Worm (Caenorhabditis elegans) whole organism, L1 larva: Measurements from ENCODE around the gene srg-60.
A peak's percentile ranks its signal among the peaks of the same experiment; 100 is the strongest.

ENCODE experiments used
- C16A3.4 ChIP-seq: fragments of 150-350 bp; optimal IDR thresholded peaks from 2 replicates; lab custom pipeline; 2014; ENCODE audit warnings: missing biosample characterization, missing genetic modification characterization
- aly-2 ChIP-seq: fragments of 150-350 bp; optimal IDR thresholded peaks from 2 replicates; lab custom pipeline; 2014; ENCODE audit warnings: missing biosample characterization, missing genetic modification characterization
- ceh-8 ChIP-seq: fragments of 200-800 bp; sonication (Bioruptor generic); optimal IDR thresholded peaks from 2 replicates; lab custom pipeline; 2018; ENCODE audit warnings: mild to moderate bottlenecking, missing genetic modification characterization, moderate library complexity, missing compliant biosample characterization
- ceh-82 ChIP-seq, 3 experiments: fragments of 150-350 bp in 1 of 3; sonication (generic microtip) in 2 of 3; optimal IDR thresholded peaks; 2 replicates each; lab custom pipeline; 2014 to 2017; ENCODE audit warnings: missing biosample characterization in 3 of 3, missing genetic modification characterization in 3 of 3
- ceh-88 ChIP-seq: fragments of 200-800 bp; sonication (Bioruptor generic); IDR thresholded peaks from 2 replicates; pipeline ENCODE4 v1.3.6; 2022; ENCODE audit warnings: missing genetic modification characterization, missing compliant biosample characterization
- ceh-90 ChIP-seq: sonication (generic microtip); optimal IDR thresholded peaks from 2 replicates; lab custom pipeline; 2016; ENCODE audit warnings: missing genetic modification characterization, missing compliant biosample characterization
- ces-1 ChIP-seq: fragments of 150-350 bp; optimal IDR thresholded peaks from 2 replicates; lab custom pipeline; 2014; ENCODE audit warnings: missing biosample characterization, missing genetic modification reagents, missing genetic modification characterization
- dpl-1 ChIP-seq, 3 experiments: fragments of 150-350 bp in 2 of 3; sonication (generic microtip) in 1 of 3; optimal IDR thresholded peaks; 2 replicates each; lab custom pipeline; 2014 to 2017; ENCODE audit warnings: missing biosample characterization in 3 of 3, missing genetic modification characterization in 3 of 3, missing genetic modification reagents in 3 of 3
- dsc-1 ChIP-seq: sonication (generic microtip); optimal IDR thresholded peaks from 2 replicates; lab custom pipeline; 2016; ENCODE audit warnings: mild to moderate bottlenecking, missing genetic modification characterization, missing compliant biosample characterization
- efl-1 ChIP-seq, 4 experiments: fragments of 150-350 bp; optimal IDR thresholded peaks in 3 of 4; peaks in 1 of 4; 1 replicate in 1 of 4; 2 replicates in 3 of 4; lab custom pipeline; 2014; ENCODE audit warnings: missing biosample characterization in 2 of 4, missing genetic modification characterization in 2 of 4, missing genetic modification reagents in 2 of 4
- egl-13 ChIP-seq: sonication (generic microtip); optimal IDR thresholded peaks from 2 replicates; lab custom pipeline; 2016; ENCODE audit warnings: missing genotype, missing genetic modification reagents, missing genetic modification characterization, missing compliant biosample characterization
- elt-2 ChIP-seq: sonication (generic microtip); optimal IDR thresholded peaks from 2 replicates; lab custom pipeline; 2016; ENCODE audit warnings: missing genetic modification characterization, mild to moderate bottlenecking, inconsistent platforms, missing compliant biosample characterization, missing genetic modification reagents
- ets-5 ChIP-seq: fragments of 200-800 bp; sonication (Bioruptor generic); IDR thresholded peaks from 2 replicates; pipeline ENCODE4 v1.3.6; 2022; ENCODE audit warnings: missing genetic modification characterization, missing compliant biosample characterization
- fos-1 ChIP-seq: fragments of 150-350 bp; optimal IDR thresholded peaks from 2 replicates; lab custom pipeline; 2014; ENCODE audit warnings: missing biosample characterization, missing genetic modification characterization
- grh-1 ChIP-seq: fragments of 200-800 bp; sonication (Bioruptor generic); IDR thresholded peaks from 2 replicates; pipeline ENCODE4 v1.3.6; 2022; ENCODE audit warnings: missing genetic modification reagents, missing genetic modification characterization, missing compliant biosample characterization
- hlh-17 ChIP-seq: fragments of 200-800 bp; sonication (Bioruptor generic); optimal IDR thresholded peaks from 2 replicates; lab custom pipeline; 2018; ENCODE audit warnings: missing genetic modification characterization, mild to moderate bottlenecking, missing compliant biosample characterization, moderate library complexity, borderline replicate concordance
- hpl-2 ChIP-seq: fragments of 150-350 bp; optimal IDR thresholded peaks from 2 replicates; lab custom pipeline; 2014; ENCODE audit warnings: missing biosample characterization, missing genetic modification reagents, missing genetic modification characterization
- isw-1 ChIP-seq: fragments of 200-800 bp; sonication (Bioruptor generic); IDR thresholded peaks from 2 replicates; pipeline ENCODE4 v1.3.6; 2022; ENCODE audit warnings: missing genetic modification characterization, missing compliant biosample characterization
- jun-1 ChIP-seq: fragments of 150-350 bp; optimal IDR thresholded peaks from 2 replicates; lab custom pipeline; 2014; ENCODE audit warnings: missing biosample characterization, missing genetic modification reagents, missing genetic modification characterization
- lin-14 ChIP-seq: fragments of 200-800 bp; sonication (Bioruptor generic); optimal IDR thresholded peaks from 2 replicates; lab custom pipeline; 2018; ENCODE audit warnings: mild to moderate bottlenecking, missing genetic modification characterization, moderate library complexity, missing compliant biosample characterization
- lin-35 ChIP-seq, 2 experiments: fragments of 150-350 bp; optimal IDR thresholded peaks; 2 replicates each; lab custom pipeline; 2014; ENCODE audit warnings: missing biosample characterization in 2 of 2, missing genetic modification characterization in 2 of 2, missing genetic modification reagents in 2 of 2
- lin-39 ChIP-seq: fragments of 150-350 bp; optimal IDR thresholded peaks from 2 replicates; lab custom pipeline; 2014; ENCODE audit warnings: missing biosample characterization, missing genetic modification reagents, missing genetic modification characterization
- lir-3 ChIP-seq: sonication (generic microtip); optimal IDR thresholded peaks from 2 replicates; lab custom pipeline; 2016; ENCODE audit warnings: mild to moderate bottlenecking, missing genetic modification characterization, moderate library complexity, missing compliant biosample characterization; ENCODE audit not compliant: poor library complexity
- lsy-2 ChIP-seq, 2 experiments: fragments of 150-350 bp; optimal IDR thresholded peaks; 2 replicates each; lab custom pipeline; 2014; ENCODE audit warnings: missing biosample characterization in 2 of 2, missing genetic modification characterization in 2 of 2
- mab-9 ChIP-seq: fragments of 200-800 bp; sonication (Bioruptor generic); IDR thresholded peaks from 2 replicates; pipeline ENCODE4 v1.3.6; 2022; ENCODE audit warnings: missing genetic modification reagents, missing genetic modification characterization, missing compliant biosample characterization
- mdl-1 ChIP-seq, 2 experiments: fragments of 150-350 bp; optimal IDR thresholded peaks; 2 replicates each; lab custom pipeline; 2014 to 2017; ENCODE audit warnings: missing biosample characterization in 2 of 2, missing genetic modification characterization in 2 of 2, inconsistent platforms in 1 of 2
- mef-2 ChIP-seq: fragments of 150-350 bp; optimal IDR thresholded peaks from 2 replicates; lab custom pipeline; 2014; ENCODE audit warnings: missing biosample characterization, missing genetic modification characterization
- mep-1 ChIP-seq: fragments of 150-350 bp; optimal IDR thresholded peaks from 2 replicates; lab custom pipeline; 2014; ENCODE audit warnings: missing biosample characterization, missing genetic modification characterization
- nhr-11 ChIP-seq: fragments of 150-350 bp; optimal IDR thresholded peaks from 2 replicates; lab custom pipeline; 2014; ENCODE audit warnings: missing biosample characterization, missing genetic modification characterization
- nhr-12 ChIP-seq: sonication (generic microtip); optimal IDR thresholded peaks from 2 replicates; lab custom pipeline; 2017; ENCODE audit warnings: missing biosample characterization, missing genetic modification characterization
- nhr-237 ChIP-seq: fragments of 150-350 bp; optimal IDR thresholded peaks from 2 replicates; lab custom pipeline; 2014; ENCODE audit warnings: missing biosample characterization, missing genetic modification characterization
- nhr-28 ChIP-seq: fragments of 150-350 bp; optimal IDR thresholded peaks from 2 replicates; lab custom pipeline; 2014; ENCODE audit warnings: missing biosample characterization, missing genetic modification characterization
- nhr-71 ChIP-seq: sonication (generic microtip); optimal IDR thresholded peaks from 2 replicates; lab custom pipeline; 2016; ENCODE audit warnings: mild to moderate bottlenecking, missing genetic modification characterization, moderate library complexity, missing compliant biosample characterization
- nhr-77 ChIP-seq: fragments of 150-350 bp; optimal IDR thresholded peaks from 2 replicates; lab custom pipeline; 2014; ENCODE audit warnings: missing biosample characterization, missing genetic modification characterization
- nhr-84 ChIP-seq: sonication (generic microtip); optimal IDR thresholded peaks from 2 replicates; lab custom pipeline; 2017; ENCODE audit warnings: missing biosample characterization, missing genetic modification characterization
- nhr-85 ChIP-seq: sonication (generic microtip); peaks from one replicate; lab custom pipeline; 2016; ENCODE audit warnings: missing genetic modification characterization, inconsistent platforms, missing compliant biosample characterization
- nhr-90 ChIP-seq: sonication (generic microtip); optimal IDR thresholded peaks from 2 replicates; lab custom pipeline; 2016; ENCODE audit warnings: mild to moderate bottlenecking, missing genetic modification characterization, missing compliant biosample characterization; ENCODE audit not compliant: poor library complexity
- pax-3 ChIP-seq: fragments of 200-800 bp; sonication (Bioruptor generic); optimal IDR thresholded peaks from 2 replicates; lab custom pipeline; 2018; ENCODE audit warnings: mild to moderate bottlenecking, missing genetic modification characterization, moderate library complexity, missing compliant biosample characterization
- pqm-1 ChIP-seq: sonication (generic microtip); optimal IDR thresholded peaks from 3 replicates; lab custom pipeline; 2017; ENCODE audit warnings: missing biosample characterization, missing genetic modification characterization
- rnt-1 ChIP-seq: sonication (generic microtip); optimal IDR thresholded peaks from 2 replicates; lab custom pipeline; 2016; ENCODE audit warnings: mild to moderate bottlenecking, missing genetic modification characterization, moderate library complexity, missing compliant biosample characterization
- snpc-4 ChIP-seq: fragments of 150-350 bp; optimal IDR thresholded peaks from 2 replicates; lab custom pipeline; 2014; ENCODE audit warnings: missing biosample characterization, missing genetic modification characterization
- sup-37 ChIP-seq: fragments of 200-800 bp; sonication (Bioruptor generic); optimal IDR thresholded peaks from 2 replicates; lab custom pipeline; 2018; ENCODE audit warnings: mild to moderate bottlenecking, missing genetic modification characterization, missing compliant biosample characterization
- swsn-7 ChIP-seq: sonication (generic microtip); optimal IDR thresholded peaks from 2 replicates; lab custom pipeline; 2016; ENCODE audit warnings: missing genetic modification characterization, missing compliant biosample characterization
- tbx-2 ChIP-seq: sonication (generic microtip); optimal IDR thresholded peaks from 2 replicates; lab custom pipeline; 2016; ENCODE audit warnings: missing genetic modification characterization, missing compliant biosample characterization
- tlp-1 ChIP-seq: fragments of 150-350 bp; optimal IDR thresholded peaks from 2 replicates; lab custom pipeline; 2014; ENCODE audit warnings: missing biosample characterization, missing genetic modification characterization
- unc-130 ChIP-seq: fragments of 150-350 bp; optimal IDR thresholded peaks from 2 replicates; lab custom pipeline; 2017; ENCODE audit warnings: missing biosample characterization, missing genetic modification characterization, inconsistent platforms
- unc-86 ChIP-seq: sonication (generic microtip); optimal IDR thresholded peaks from 2 replicates; lab custom pipeline; 2016; ENCODE audit warnings: missing genetic modification characterization, missing compliant biosample characterization
- vab-15 ChIP-seq: sonication (generic microtip); optimal IDR thresholded peaks from 2 replicates; lab custom pipeline; 2017; ENCODE audit warnings: missing genotype, mild to moderate bottlenecking, missing genetic modification characterization, missing compliant biosample characterization
- xbp-1 ChIP-seq: sonication (generic microtip); optimal IDR thresholded peaks from 2 replicates; lab custom pipeline; 2016; ENCODE audit warnings: missing genetic modification characterization, missing compliant biosample characterization
- zag-1 ChIP-seq: fragments of 150-350 bp; optimal IDR thresholded peaks from 2 replicates; lab custom pipeline; 2014; ENCODE audit warnings: missing biosample characterization, missing genetic modification characterization
- zip-4 ChIP-seq: fragments of 200-800 bp; sonication (Bioruptor generic); optimal IDR thresholded peaks from 2 replicates; lab custom pipeline; 2018; ENCODE audit warnings: mild to moderate bottlenecking, missing genetic modification characterization, moderate library complexity, missing compliant biosample characterization
- ztf-11 ChIP-seq, 2 experiments: sonication (generic microtip); optimal IDR thresholded peaks; 2 replicates each; lab custom pipeline; 2016 to 2017; ENCODE audit warnings: missing genetic modification characterization in 2 of 2, missing biosample characterization in 1 of 2, missing compliant biosample characterization in 1 of 2
- ztf-4 ChIP-seq: fragments of 150-350 bp; optimal IDR thresholded peaks from 2 replicates; lab custom pipeline; 2014; ENCODE audit warnings: missing biosample characterization, missing genetic modification characterization

Gene srg-60

ce11 chrV:2672603-2673002 is 49.9 kb downstream of the srg-60 start, which contains the start of gene W02G9.3 (continued):
- no peak for TF ChIP-seq zip-4 (GFP tag; lab: Kevin White, UChicago)
- TF ChIP-seq ces-1 (GFP tag; lab: Kevin White, UChicago): no peak
- TF ChIP-seq nhr-90: peak; percentile 78
- peak; percentile 85 for TF ChIP-seq lin-14 (GFP tag; lab: Kevin White, UChicago)
- TF ChIP-seq mab-9 (GFP tag; lab: Robert Waterston, UW): no peak
- peak; percentile 89 for TF ChIP-seq C16A3.4 (tag; lab: Kevin White, UChicago)
- TF ChIP-seq elt-2 (tag; lab: Kevin White, UChicago): peak; percentile 18
- TF ChIP-seq jun-1: peak; percentile 47
- TF ChIP-seq lir-3: no peak
- no peak for TF ChIP-seq pqm-1 (tag; lab: Kevin White, UChicago)
- TF ChIP-seq pax-3: peak; percentile 74
- TF ChIP-seq nhr-71 (tag; lab: Kevin White, UChicago): peak; percentile 92
- no peak for TF ChIP-seq nhr-84 (tag; lab: Kevin White, UChicago)
- peak; percentile 87 to 95 for TF ChIP-seq lin-35 (GFP tag; optimal IDR thresholded peaks at IDR 0.05; lab: Kevin White, UChicago)
- peak; percentile 66 to 89 (median 81) for TF ChIP-seq ceh-82 (tag; optimal IDR thresholded peaks at IDR 0.05; lab: Kevin White, UChicago)
- peak; percentile 40 for TF ChIP-seq ztf-4 (tag; lab: Kevin White, UChicago)
- TF ChIP-seq isw-1: peak; percentile 70
- TF ChIP-seq mep-1 (tag; lab: Kevin White, UChicago): peak; percentile 89
- TF ChIP-seq unc-86: peak; percentile 66
- TF ChIP-seq nhr-12: no peak
- TF ChIP-seq hlh-17: no peak
- TF ChIP-seq nhr-28 (tag; lab: Kevin White, UChicago): no peak
- TF ChIP-seq ceh-8 (GFP tag; lab: Kevin White, UChicago): peak; percentile 33
- peak; percentile 82 for TF ChIP-seq nhr-11
- TF ChIP-seq egl-13 (tag; lab: Kevin White, UChicago): peak; percentile 17
- TF ChIP-seq xbp-1: peak; percentile 78
- no peak for TF ChIP-seq mef-2 (tag; lab: Kevin White, UChicago)
- TF ChIP-seq efl-1 (optimal IDR thresholded peaks at IDR 0.05; lab: Kevin White, UChicago): peak; percentile 86 to 94
- TF ChIP-seq efl-1 (GFP tag; optimal IDR thresholded peaks at IDR 0.05 in 1 of 2; lab: Kevin White, UChicago): peak; percentile 90 to 99
- peak; percentile 69 for TF ChIP-seq nhr-77
- TF ChIP-seq rnt-1: peak; percentile 87
- peak; percentile 68 for TF ChIP-seq fos-1
- TF ChIP-seq nhr-85 (tag; lab: Kevin White, UChicago): peak; percentile 89
- peak; percentile 78 for TF ChIP-seq tbx-2
- no peak for TF ChIP-seq ceh-88
- TF ChIP-seq zag-1: no peak
- peak; percentile 17 for TF ChIP-seq snpc-4 (tag; lab: Kevin White, UChicago)
- TF ChIP-seq ceh-90: peak; percentile 35
- TF ChIP-seq nhr-237 (tag; lab: Kevin White, UChicago): peak; percentile 55
- peak in 1 of 2 experiments; percentile 40 for TF ChIP-seq ztf-11 (tag; optimal IDR thresholded peaks at IDR 0.05; lab: Kevin White, UChicago)
- TF ChIP-seq grh-1 (GFP tag; lab: Robert Waterston, UW): no peak
- no peak for TF ChIP-seq tlp-1 (tag; lab: Kevin White, UChicago)
- peak; percentile 87 to 91 for TF ChIP-seq lsy-2 (tag; optimal IDR thresholded peaks at IDR 0.05; lab: Kevin White, UChicago)
- peak; percentile 99 for TF ChIP-seq vab-15 (tag; lab: Kevin White, UChicago)
- TF ChIP-seq ets-5 (GFP tag; lab: Robert Waterston, UW): no peak
- TF ChIP-seq dpl-1 (GFP tag; optimal IDR thresholded peaks at IDR 0.05; lab: Kevin White, UChicago): peak; percentile 83 to 91 (median 89)
- peak; percentile 80 for TF ChIP-seq lin-39 (tag; lab: Kevin White, UChicago)
- TF ChIP-seq aly-2 (tag; lab: Kevin White, UChicago): peak; percentile 63
- TF ChIP-seq sup-37: no peak
- TF ChIP-seq mdl-1 (tag; optimal IDR thresholded peaks at IDR 0.05; lab: Kevin White, UChicago): peak in 1 of 2 experiments; percentile 61
- TF ChIP-seq swsn-7: peak; percentile 80
- no peak for TF ChIP-seq hpl-2 (GFP tag; lab: Kevin White, UChicago)
- TF ChIP-seq unc-130 (tag; lab: Kevin White, UChicago): peak; percentile 74
- TF ChIP-seq dsc-1 (tag; lab: Kevin White, UChicago): peak; percentile 88
